Worm (Caenorhabditis elegans): ENCODE measurements around the gene clec-225.
A peak's percentile ranks its signal among the peaks of the same experiment; 100 is the strongest.

Gene clec-225

ce11 chrV:13163841-13164240 is 29.2 kb upstream of the clec-225 start (continued):
- no peak for TF ChIP-seq dpl-1 (GFP tag; optimal IDR thresholded peaks at IDR 0.05)
- TF ChIP-seq mdt-29 (GFP tag; IDR thresholded peaks at IDR 0.05): no peak
- TF ChIP-seq ceh-28 (tag; optimal IDR thresholded peaks at IDR 0.05): no peak
- no peak for TF ChIP-seq nhr-41 (GFP tag; IDR thresholded peaks at IDR 0.05)
- no peak for TF ChIP-seq pha-4 (GFP tag; IDR thresholded peaks at IDR 0.05)
- TF ChIP-seq pha-4 (tag; optimal IDR thresholded peaks at IDR 0.05): no peak
- no peak for TF ChIP-seq egl-43 (GFP tag; IDR thresholded peaks at IDR 0.05)
- no peak for TF ChIP-seq nhr-11 (tag; optimal IDR thresholded peaks at IDR 0.05)
- TF ChIP-seq fkh-10 (GFP tag; optimal IDR thresholded peaks at IDR 0.05): no peak
- no peak for TF ChIP-seq ceh-62 (tag; optimal IDR thresholded peaks at IDR 0.05)
- TF ChIP-seq spr-1 (tag; optimal IDR thresholded peaks at IDR 0.05): no peak
- TF ChIP-seq nhr-48 (tag; optimal IDR thresholded peaks at IDR 0.05): peak; percentile 48
- no peak for TF ChIP-seq gei-8 (GFP tag; optimal IDR thresholded peaks at IDR 0.05)
- peak; percentile 71 for TF ChIP-seq php-3 (GFP tag; IDR thresholded peaks at IDR 0.05)
- TF ChIP-seq lir-3 (tag; optimal IDR thresholded peaks at IDR 0.05): no peak
- no peak for TF ChIP-seq daf-16 (GFP tag; optimal IDR thresholded peaks at IDR 0.05)
- peak; percentile 83 for TF ChIP-seq daf-16 (tag; optimal IDR thresholded peaks at IDR 0.05)
- TF ChIP-seq mxl-2 (GFP tag; conservative IDR thresholded peaks at IDR 0.05): no peak
- TF ChIP-seq madf-9 (GFP tag; conservative IDR thresholded peaks at IDR 0.05): no peak
- TF ChIP-seq mdl-1 (tag; optimal IDR thresholded peaks at IDR 0.05): no peak
- no peak for TF ChIP-seq zfp-3 (GFP tag; conservative IDR thresholded peaks at IDR 0.05)
- no peak for TF ChIP-seq daf-12 (tag; optimal IDR thresholded peaks at IDR 0.05)
- peak; percentile 53 for TF ChIP-seq T20F7.1 (GFP tag; optimal IDR thresholded peaks at IDR 0.05)
- no peak for TF ChIP-seq nhr-111 (GFP tag; optimal IDR thresholded peaks at IDR 0.05)
- no peak for TF ChIP-seq tag-97 (GFP tag; IDR thresholded peaks at IDR 0.05)
- no peak for TF ChIP-seq ama-1 (optimal IDR thresholded peaks at IDR 0.05)
- no peak for TF ChIP-seq F49E8.2 (tag; optimal IDR thresholded peaks at IDR 0.05; ENCODE audit: borderline replicate concordance)
- TF ChIP-seq ces-1 (GFP tag; optimal IDR thresholded peaks at IDR 0.05): no peak
- TF ChIP-seq snpc-1.2 (GFP tag; IDR thresholded peaks at IDR 0.05): no peak
- peak; percentile 27 for TF ChIP-seq hlh-30 (tag; optimal IDR thresholded peaks at IDR 0.05; ENCODE audit: insufficient read depth)
- TF ChIP-seq aly-2 (tag; optimal IDR thresholded peaks at IDR 0.05): no peak
- TF ChIP-seq ceh-32 (tag; optimal IDR thresholded peaks at IDR 0.05; ENCODE audit: poor library complexity): no peak
- no peak for TF ChIP-seq set-16 (GFP tag; IDR thresholded peaks at IDR 0.05)
- peak; percentile 48 for TF ChIP-seq mes-2 (tag; optimal IDR thresholded peaks at IDR 0.05; ENCODE audit: poor library complexity, severe bottlenecking)
- TF ChIP-seq snpc-4 (tag; optimal IDR thresholded peaks at IDR 0.05): no peak
- peak; percentile 63 for TF ChIP-seq nhr-6 (tag; optimal IDR thresholded peaks at IDR 0.05)
- TF ChIP-seq zip-11 (GFP tag; IDR thresholded peaks at IDR 0.05): no peak
- TF ChIP-seq hmg-1.1 (GFP tag; IDR thresholded peaks at IDR 0.05): peak; percentile 40; the same call in 1 of the 2 replicates
- no peak for TF ChIP-seq duxl-1 (tag; optimal IDR thresholded peaks at IDR 0.05; ENCODE audit: poor library complexity)
- no peak for TF ChIP-seq F10B5.3 (tag; optimal IDR thresholded peaks at IDR 0.05)
- TF ChIP-seq lin-1 (GFP tag; IDR thresholded peaks at IDR 0.05): no peak
- no peak for TF ChIP-seq zip-2 (tag; optimal IDR thresholded peaks at IDR 0.05)
- TF ChIP-seq sdz-12 (GFP tag; optimal IDR thresholded peaks at IDR 0.05): no peak
- no peak for TF ChIP-seq zfp-2 (tag; optimal IDR thresholded peaks at IDR 0.05)
- no peak for TF ChIP-seq nhr-76 (tag; optimal IDR thresholded peaks at IDR 0.05)
- no peak for TF ChIP-seq madf-5 (GFP tag; IDR thresholded peaks at IDR 0.05)
- no peak for TF ChIP-seq nhr-102 (tag; optimal IDR thresholded peaks at IDR 0.05)
- TF ChIP-seq skn-1 (tag; optimal IDR thresholded peaks at IDR 0.05): no peak
- TF ChIP-seq Y105C5A.15 (GFP tag; IDR thresholded peaks at IDR 0.05): no peak
- TF ChIP-seq nhr-10 (tag; optimal IDR thresholded peaks at IDR 0.05): no peak
- TF ChIP-seq mep-1 (tag; optimal IDR thresholded peaks at IDR 0.05): peak; percentile 39
- no peak for TF ChIP-seq dmd-8 (GFP tag; IDR thresholded peaks at IDR 0.05)
- peak; percentile 7 for TF ChIP-seq mxl-3 (GFP tag; optimal IDR thresholded peaks at IDR 0.05)
